In genomic region chrIII:10822494-10823113, ce11 we compare ENCODE assay signal across 2 worm cellular contexts.
A peak's percentile ranks its signal among the peaks of the same experiment; 100 is the strongest.
TF ChIP-seq lines count a peak whose summit lies in the region.

No protein-coding gene starts in this region.

TF ChIP-seq in whole organism, L1 larva, 84 proteins besides CTCF, POLR2A, EP300 and RAD21 (continued from another document):
- TF ChIP-seq alr-1 (tag; optimal IDR thresholded peaks at IDR 0.05; lab: Kevin White, UChicago; ENCODE audit: borderline replicate concordance): no peak
- no peak for TF ChIP-seq lin-14 (GFP tag; optimal IDR thresholded peaks at IDR 0.05; lab: Kevin White, UChicago)
- no peak for TF ChIP-seq egl-13 (tag; optimal IDR thresholded peaks at IDR 0.05; lab: Kevin White, UChicago)

TF ChIP-seq in whole organism, L4 larva, 104 proteins besides CTCF, POLR2A, EP300 and RAD21 (continued from another document):
- TF ChIP-seq pqm-1 (tag; optimal IDR thresholded peaks at IDR 0.05; lab: Kevin White, UChicago) (peak; percentile 62), nhr-77 (tag; optimal IDR thresholded peaks at IDR 0.05; lab: Kevin White, UChicago) (peak; percentile 37), lin-1 (GFP tag; IDR thresholded peaks at IDR 0.05; lab: Robert Waterston, UW) (peak; percentile 33; the same call in 1 of the 2 replicates), nhr-28 (tag; optimal IDR thresholded peaks at IDR 0.05; lab: Kevin White, UChicago) (peak; percentile 69), lim-7 (GFP tag; IDR thresholded peaks at IDR 0.05; lab: Robert Waterston, UW) (no peak), lin-13 (GFP tag; optimal IDR thresholded peaks at IDR 0.05; lab: Kevin White, UChicago) (no peak), madf-5 (GFP tag; IDR thresholded peaks at IDR 0.05; lab: Robert Waterston, UW) (no peak), spr-3 (GFP tag; optimal IDR thresholded peaks at IDR 0.05; lab: Kevin White, UChicago) (no peak), cey-2 (tag; optimal IDR thresholded peaks at IDR 0.05; lab: Kevin White, UChicago; ENCODE audit: borderline replicate concordance, insufficient read depth) (no peak), dmd-8 (GFP tag; IDR thresholded peaks at IDR 0.05; lab: Robert Waterston, UW) (no peak), ceh-32 (tag; optimal IDR thresholded peaks at IDR 0.05; lab: Kevin White, UChicago; ENCODE audit: poor library complexity) (no peak), Y105C5A.15 (GFP tag; IDR thresholded peaks at IDR 0.05; lab: Robert Waterston, UW) (no peak), ama-1 (optimal IDR thresholded peaks at IDR 0.05; lab: Kevin White, UChicago) (no peak), tra-1 (GFP tag; IDR thresholded peaks at IDR 0.05; lab: Robert Waterston, UW) (peak; percentile 78), mxl-3 (GFP tag; optimal IDR thresholded peaks at IDR 0.05; lab: Kevin White, UChicago) (no peak), ztf-7 (tag; optimal IDR thresholded peaks at IDR 0.05; lab: Kevin White, UChicago) (peak; percentile 30), unc-130 (GFP tag; optimal IDR thresholded peaks at IDR 0.05; lab: Kevin White, UChicago) (no peak), F37D6.2 (tag; optimal IDR thresholded peaks at IDR 0.05; lab: Kevin White, UChicago) (no peak), dpl-1 (GFP tag; optimal IDR thresholded peaks at IDR 0.05; lab: Kevin White, UChicago) (no peak), daf-12 (tag; optimal IDR thresholded peaks at IDR 0.05; lab: Kevin White, UChicago) (no peak), R02D3.7 (tag; optimal IDR thresholded peaks at IDR 0.05; lab: Kevin White, UChicago) (no peak), ceh-20 (GFP tag; IDR thresholded peaks at IDR 0.05; lab: Robert Waterston, UW) (0 out of 2 replicates have a peak, but pooled peaks have one; percentile 57), nhr-6 (tag; optimal IDR thresholded peaks at IDR 0.05; lab: Kevin White, UChicago) (no peak), sdz-12 (GFP tag; optimal IDR thresholded peaks at IDR 0.05; lab: Kevin White, UChicago) (no peak), duxl-1 (tag; optimal IDR thresholded peaks at IDR 0.05; lab: Kevin White, UChicago; ENCODE audit: poor library complexity) (no peak), mdl-1 (tag; optimal IDR thresholded peaks at IDR 0.05; lab: Kevin White, UChicago) (peak in 1 of 2 experiments; percentile 15), Y75B8A.6 (GFP tag; IDR thresholded peaks at IDR 0.05; lab: Robert Waterston, UW) (no peak), dmd-9 (GFP tag; IDR thresholded peaks at IDR 0.05; lab: Robert Waterston, UW) (no peak), zfp-2 (tag; optimal IDR thresholded peaks at IDR 0.05; lab: Kevin White, UChicago) (no peak), php-3 (GFP tag; IDR thresholded peaks at IDR 0.05; lab: Robert Waterston, UW) (peak; percentile 94), spr-1 (tag; optimal IDR thresholded peaks at IDR 0.05; lab: Kevin White, UChicago) (no peak), fkh-10 (GFP tag; optimal IDR thresholded peaks at IDR 0.05; lab: Kevin White, UChicago) (no peak), daf-8 (GFP tag; IDR thresholded peaks at IDR 0.05; lab: Robert Waterston, UW) (no peak), nhr-237 (tag; optimal IDR thresholded peaks at IDR 0.05; lab: Kevin White, UChicago) (no peak), egl-43 (GFP tag; IDR thresholded peaks at IDR 0.05; lab: Robert Waterston, UW) (no peak), F49E8.2 (tag; optimal IDR thresholded peaks at IDR 0.05; lab: Kevin White, UChicago; ENCODE audit: borderline replicate concordance) (no peak), nhr-102 (tag; optimal IDR thresholded peaks at IDR 0.05; lab: Kevin White, UChicago) (peak; percentile 69), daf-16 (GFP tag; optimal IDR thresholded peaks at IDR 0.05; lab: Kevin White, UChicago) (peak in 1 of 2 experiments; percentile 45), daf-16 (tag; optimal IDR thresholded peaks at IDR 0.05; lab: Kevin White, UChicago) (peak; percentile 88), egl-27 (tag; optimal IDR thresholded peaks at IDR 0.05; lab: Kevin White, UChicago) (no peak), zag-1 (tag; optimal IDR thresholded peaks at IDR 0.05; lab: Kevin White, UChicago) (no peak), Y48G9A.11 (GFP tag; IDR thresholded peaks at IDR 0.05; lab: Robert Waterston, UW) (no peak), nhr-48 (tag; optimal IDR thresholded peaks at IDR 0.05; lab: Kevin White, UChicago) (peak; percentile 69), zip-2 (tag; optimal IDR thresholded peaks at IDR 0.05; lab: Kevin White, UChicago) (no peak), nhr-25 (tag; optimal IDR thresholded peaks at IDR 0.05; lab: Kevin White, UChicago; ENCODE audit: borderline replicate concordance, insufficient read depth) (no peak), unc-62 (GFP tag; optimal IDR thresholded peaks at IDR 0.05 in 1 of 2; lab: Kevin White, UChicago) (no peak), unc-62 (tag; optimal IDR thresholded peaks at IDR 0.05; lab: Kevin White, UChicago) (no peak), daf-19 (GFP tag; conservative IDR thresholded peaks at IDR 0.05; lab: Robert Waterston, UW) (no peak), ceh-44 (GFP tag; IDR thresholded peaks at IDR 0.05; lab: Robert Waterston, UW) (no peak), hif-1 (tag; optimal IDR thresholded peaks at IDR 0.05; lab: Kevin White, UChicago) (no peak), lin-39 (tag; optimal IDR thresholded peaks at IDR 0.05; lab: Kevin White, UChicago) (no peak), T20F7.1 (GFP tag; optimal IDR thresholded peaks at IDR 0.05; lab: Kevin White, UChicago) (peak; percentile 61), mdt-29 (GFP tag; IDR thresholded peaks at IDR 0.05; lab: Robert Waterston, UW) (no peak), ceh-28 (tag; optimal IDR thresholded peaks at IDR 0.05; lab: Kevin White, UChicago) (no peak), lir-3 (tag; optimal IDR thresholded peaks at IDR 0.05; lab: Kevin White, UChicago) (no peak), zfp-3 (GFP tag; conservative IDR thresholded peaks at IDR 0.05; lab: Robert Waterston, UW) (no peak), snpc-4 (tag; optimal IDR thresholded peaks at IDR 0.05; lab: Kevin White, UChicago) (no peak), F10B5.3 (tag; optimal IDR thresholded peaks at IDR 0.05; lab: Kevin White, UChicago) (no peak), nhr-10 (tag; optimal IDR thresholded peaks at IDR 0.05; lab: Kevin White, UChicago) (no peak), F44E2.7 (GFP tag; IDR thresholded peaks at IDR 0.05; lab: Robert Waterston, UW) (no peak), aha-1 (tag; lab: Kevin White, UChicago) (no peak), mxl-2 (GFP tag; conservative IDR thresholded peaks at IDR 0.05; lab: Robert Waterston, UW) (no peak), arid-1 (GFP tag; conservative IDR thresholded peaks at IDR 0.05; lab: Robert Waterston, UW) (no peak), dve-1 (tag; optimal IDR thresholded peaks at IDR 0.05; lab: Kevin White, UChicago; ENCODE audit: insufficient read depth) (peak; percentile 96), skn-1 (tag; optimal IDR thresholded peaks at IDR 0.05; lab: Kevin White, UChicago) (no peak), hlh-30 (tag; optimal IDR thresholded peaks at IDR 0.05; lab: Kevin White, UChicago; ENCODE audit: insufficient read depth) (peak; percentile 78), nhr-76 (tag; optimal IDR thresholded peaks at IDR 0.05; lab: Kevin White, UChicago) (no peak), nhr-11 (tag; optimal IDR thresholded peaks at IDR 0.05; lab: Kevin White, UChicago) (no peak), ces-1 (GFP tag; optimal IDR thresholded peaks at IDR 0.05; lab: Kevin White, UChicago) (no peak), hlh-11 (tag; optimal IDR thresholded peaks at IDR 0.05; lab: Kevin White, UChicago) (peak; percentile 82), aly-2 (tag; optimal IDR thresholded peaks at IDR 0.05; lab: Kevin White, UChicago) (no peak), lsy-2 (tag; optimal IDR thresholded peaks at IDR 0.05; lab: Kevin White, UChicago) (no peak), F26F4.8 (GFP tag; conservative IDR thresholded peaks at IDR 0.05; lab: Robert Waterston, UW) (no peak), ZK546.5 (tag; optimal IDR thresholded peaks at IDR 0.05; lab: Kevin White, UChicago) (no peak), vab-7 (GFP tag; IDR thresholded peaks at IDR 0.05; lab: Robert Waterston, UW) (no peak), unc-39 (tag; optimal IDR thresholded peaks at IDR 0.05; lab: Kevin White, UChicago) (no peak), jun-1 (tag; optimal IDR thresholded peaks at IDR 0.05; lab: Kevin White, UChicago) (no peak), hmg-1.1 (GFP tag; IDR thresholded peaks at IDR 0.05; lab: Robert Waterston, UW) (no peak), nhr-41 (GFP tag; IDR thresholded peaks at IDR 0.05; lab: Robert Waterston, UW) (no peak), lin-29 (GFP tag; IDR thresholded peaks at IDR 0.05; lab: Robert Waterston, UW) (no peak), attf-4 (tag; optimal IDR thresholded peaks at IDR 0.05; lab: Kevin White, UChicago) (no peak), ZK337.2 (GFP tag; IDR thresholded peaks at IDR 0.05; lab: Robert Waterston, UW) (no peak), T26A8.4 (GFP tag; IDR thresholded peaks at IDR 0.05; lab: Robert Waterston, UW) (no peak), mes-2 (tag; optimal IDR thresholded peaks at IDR 0.05; lab: Kevin White, UChicago; ENCODE audit: poor library complexity, severe bottlenecking) (no peak), ceh-62 (tag; optimal IDR thresholded peaks at IDR 0.05; lab: Kevin White, UChicago) (no peak), D1046.2 (GFP tag; IDR thresholded peaks at IDR 0.05; lab: Robert Waterston, UW) (no peak), fos-1 (tag; optimal IDR thresholded peaks at IDR 0.05; lab: Kevin White, UChicago) (no peak), set-16 (GFP tag; IDR thresholded peaks at IDR 0.05; lab: Robert Waterston, UW) (no peak), ctbp-1 (GFP tag; IDR thresholded peaks at IDR 0.05; lab: Robert Waterston, UW) (no peak), saeg-2 (GFP tag; IDR thresholded peaks at IDR 0.05; lab: Robert Waterston, UW) (no peak)
TF ChIP-seq in whole organism, L4 larva: peak in this region for 18.
